Worm (Caenorhabditis elegans): Measurements from ENCODE around the gene fipr-3.

DNA sequence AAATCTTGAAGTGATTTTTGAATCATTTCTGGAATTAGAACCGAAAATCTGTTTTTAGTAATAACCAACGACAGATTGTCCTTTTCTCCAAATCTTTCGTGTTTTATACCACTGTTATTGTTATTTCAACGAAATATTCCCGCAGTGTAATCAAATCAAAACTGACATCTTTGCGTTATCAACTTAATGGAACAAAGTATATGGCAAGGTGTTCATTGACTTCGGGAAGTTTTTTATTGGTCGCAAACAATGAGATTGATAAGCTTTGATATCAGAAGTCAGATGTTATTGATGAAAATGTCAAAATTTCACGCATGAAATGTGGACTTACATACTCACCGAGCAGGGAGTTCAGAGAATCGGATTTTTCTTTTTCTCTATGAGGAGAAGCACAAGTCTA is 1.5 kb downstream of the fipr-3 start, which contains the start of gene F23D12.11:
- TF ChIP-seq ref-1 (GFP tag; conservative IDR thresholded peaks at IDR 0.05) (no peak), tab-1 (GFP tag; IDR thresholded peaks at IDR 0.05) (no peak), klf-2 (GFP tag; conservative IDR thresholded peaks at IDR 0.05) (no peak), med-1 (GFP tag; optimal IDR thresholded peaks at IDR 0.05; ENCODE audit: insufficient read depth) (no peak), cog-1 (tag; optimal IDR thresholded peaks at IDR 0.05) (no peak)
